Worm (Caenorhabditis elegans): ENCODE data around the gene C44B7.11.

DNA sequence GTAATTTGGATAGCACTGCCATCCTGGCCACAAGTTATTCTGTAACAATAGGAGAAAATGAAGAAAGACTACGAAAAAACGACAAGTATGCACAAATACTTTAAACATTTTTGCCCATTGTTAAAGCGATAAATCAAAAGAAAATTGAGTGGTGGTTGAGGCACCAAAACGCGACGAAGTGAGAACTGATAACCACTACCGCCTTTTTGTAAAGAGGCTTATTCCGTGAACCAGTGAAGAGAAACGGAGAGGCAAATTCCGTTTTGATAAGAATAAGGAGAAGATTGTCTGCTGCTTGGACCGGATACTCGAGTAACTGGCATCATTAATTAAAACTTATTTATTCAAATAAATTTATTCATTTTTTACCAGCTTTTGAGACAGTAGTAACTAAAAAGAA lies 13.6 kb downstream of the C44B7.11 start, which contains the start of gene pmp-1:
- TF ChIP-seq pha-4 (tag; optimal IDR thresholded peaks at IDR 0.05): no peak
- no peak for TF ChIP-seq unc-130 (GFP tag; optimal IDR thresholded peaks at IDR 0.05)
